Fruit fly (Drosophila melanogaster): ENCODE measurements around the gene D19A.

D19A gene

DNA sequence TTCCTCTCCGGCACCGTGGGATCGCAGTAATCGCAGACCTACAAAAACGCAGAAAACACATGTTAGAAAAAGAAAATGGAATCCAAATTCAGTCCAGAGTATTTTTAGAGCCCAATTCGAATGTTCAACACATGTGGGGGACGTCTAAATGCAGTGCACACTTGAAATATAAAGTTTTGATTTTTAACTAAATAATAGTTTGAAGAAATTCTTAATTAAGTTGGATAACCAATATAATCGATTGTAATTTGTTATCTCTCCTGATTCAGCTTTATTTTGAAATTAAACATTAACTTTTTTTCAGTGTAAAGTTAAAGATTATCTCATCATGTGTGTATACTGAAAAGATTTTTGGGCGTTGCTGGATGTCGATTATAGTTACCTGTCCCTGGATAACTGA lies 28.3 kb upstream of the D19A start (continued):
- TF ChIP-seq esg (GFP tag; conservative IDR thresholded peaks at IDR 0.05) (peak; percentile 66), chinmo (GFP tag; IDR thresholded peaks at IDR 0.05; ENCODE audit: partially characterized antibody) (no peak), Spps (tag; optimal IDR thresholded peaks at IDR 0.05) (peak; percentile 87), Atf-2 (GFP tag; optimal IDR thresholded peaks at IDR 0.05) (peak; percentile 67), emc (GFP tag; optimal IDR thresholded peaks at IDR 0.05) (no peak), CG2678 (tag; optimal IDR thresholded peaks at IDR 0.05) (peak; percentile 77), pan (optimal IDR thresholded peaks at IDR 0.05) (no peak), pan (GFP tag; optimal IDR thresholded peaks at IDR 0.05 in 1 of 2, IDR thresholded peaks at IDR 0.05 in 1 of 2) (peak in 1 of 2 experiments; percentile 76), Atf3 (GFP tag; optimal IDR thresholded peaks at IDR 0.05) (peak; percentile 16), CG6689 (GFP tag; IDR thresholded peaks at IDR 0.05) (peak; percentile 75), gfzf (GFP tag; optimal IDR thresholded peaks at IDR 0.05) (no peak), CG4820 (GFP tag; optimal IDR thresholded peaks at IDR 0.05) (peak; percentile 72), Camta (GFP tag; optimal IDR thresholded peaks at IDR 0.05) (peak; percentile 44), CG10147 (GFP tag; optimal IDR thresholded peaks at IDR 0.05) (peak; percentile 31), CG7556 (GFP tag; optimal IDR thresholded peaks at IDR 0.05) (peak; percentile 65), CG11723 (GFP tag; optimal IDR thresholded peaks at IDR 0.05) (peak; percentile 17), CG30431 (GFP tag; optimal IDR thresholded peaks at IDR 0.05) (peak; percentile 18), Lpt (GFP tag; optimal IDR thresholded peaks at IDR 0.05) (no peak), phol (tag; optimal IDR thresholded peaks at IDR 0.05) (peak; percentile 86), hkb (optimal IDR thresholded peaks at IDR 0.05) (no peak), hkb (GFP tag; IDR thresholded peaks at IDR 0.05) (peak; percentile 53; the same call in 1 of the 2 replicates), slp2 (GFP tag; optimal IDR thresholded peaks at IDR 0.05) (peak; percentile 49), crp (GFP tag; optimal IDR thresholded peaks at IDR 0.05) (peak in 1 of 2 experiments; percentile 22), Sox102F (GFP tag; optimal IDR thresholded peaks at IDR 0.05) (peak; percentile 83), h (optimal IDR thresholded peaks at IDR 0.05) (no peak), Hr3 (GFP tag; optimal IDR thresholded peaks at IDR 0.05) (peak; percentile 56), Meics (GFP tag; optimal IDR thresholded peaks at IDR 0.05) (no peak), bab2 (GFP tag; optimal IDR thresholded peaks at IDR 0.05) (peak; percentile 53), Ravus (GFP tag; IDR thresholded peaks at IDR 0.05) (peak; percentile 12; the same call in 1 of the 2 replicates), nom (GFP tag; optimal IDR thresholded peaks at IDR 0.05) (no peak), CG12299 (tag; optimal IDR thresholded peaks at IDR 0.05) (peak; percentile 27), CG31388 (GFP tag; optimal IDR thresholded peaks at IDR 0.05) (peak; percentile 10), CG12071 (GFP tag; optimal IDR thresholded peaks at IDR 0.05) (peak; percentile 5), CG12659 (GFP tag; optimal IDR thresholded peaks at IDR 0.05) (peak; percentile 41), bcd (GFP tag; optimal IDR thresholded peaks at IDR 0.05) (peak; percentile 36), chn (GFP tag; optimal IDR thresholded peaks at IDR 0.05) (peak; percentile 45), CG4360 (GFP tag; IDR thresholded peaks at IDR 0.05) (peak; percentile 33), hth (optimal IDR thresholded peaks at IDR 0.05) (no peak), slbo (GFP tag; IDR thresholded peaks at IDR 0.05) (peak; percentile 41; the same call in 1 of the 2 replicates), CG18599 (GFP tag; optimal IDR thresholded peaks at IDR 0.05) (peak; percentile 38), CG4707 (GFP tag; optimal IDR thresholded peaks at IDR 0.05) (peak; percentile 45), Ets65A (GFP tag) (peak; percentile 51), CG15011 (GFP tag; optimal IDR thresholded peaks at IDR 0.05) (peak; percentile 8), Hr51 (GFP tag; optimal IDR thresholded peaks at IDR 0.05) (peak in 1 of 2 experiments; percentile 71), exex (tag; optimal IDR thresholded peaks at IDR 0.05) (no peak), ro (GFP tag; IDR thresholded peaks at IDR 0.05) (no peak), cato (GFP tag; optimal IDR thresholded peaks at IDR 0.05; ENCODE audit: borderline replicate concordance) (peak; percentile 15), Dip3 (GFP tag; optimal IDR thresholded peaks at IDR 0.05) (no peak), CG17568 (GFP tag; optimal IDR thresholded peaks at IDR 0.05) (no peak), CG10979 (tag; optimal IDR thresholded peaks at IDR 0.05) (peak; percentile 89), CG2202 (tag; optimal IDR thresholded peaks at IDR 0.05) (peak; percentile 67)
